Fruit fly (Drosophila melanogaster): ENCODE measurements around the gene Gr8a.

The Gr8a gene

dm6 chrX:9201866-9202681 lies 24.9 kb upstream of the Gr8a start (continued):
- TF ChIP-seq CG6791 (GFP tag; IDR thresholded peaks at IDR 0.05; ENCODE audit: partially characterized antibody) (no peak), CG33213 (GFP tag; optimal IDR thresholded peaks at IDR 0.05) (no peak), danr (GFP tag; IDR thresholded peaks at IDR 0.05) (peak; percentile 72), Meics (GFP tag; optimal IDR thresholded peaks at IDR 0.05) (peak; percentile 93), CG8765 (GFP tag; IDR thresholded peaks at IDR 0.05) (peak; percentile 56; the same call in 1 of the 2 replicates), Xrp1 (GFP tag; IDR thresholded peaks at IDR 0.05) (peak; percentile 63), CG15479 (GFP tag; optimal IDR thresholded peaks at IDR 0.05) (no peak), CG2712 (tag; optimal IDR thresholded peaks at IDR 0.05) (peak; percentile 49), salm (tag; optimal IDR thresholded peaks at IDR 0.05) (peak; percentile 10), tgo (GFP tag; IDR thresholded peaks at IDR 0.05) (peak; percentile 82; the same call in 2 of the 3 replicates), sima (GFP tag; optimal IDR thresholded peaks at IDR 0.05) (no peak), ftz-f1 (GFP tag; optimal IDR thresholded peaks at IDR 0.05) (no peak), CG9876 (GFP tag; optimal IDR thresholded peaks at IDR 0.05) (no peak), Atf-2 (GFP tag; optimal IDR thresholded peaks at IDR 0.05) (no peak), H15 (GFP tag; IDR thresholded peaks at IDR 0.05) (peak; percentile 70; the same call in 2 of the 3 replicates), run (tag; optimal IDR thresholded peaks at IDR 0.05) (no peak), CoRest (tag; optimal IDR thresholded peaks at IDR 0.05) (peak; percentile 76), CG6683 (GFP tag; optimal IDR thresholded peaks at IDR 0.05) (peak; percentile 68), D19A (tag; optimal IDR thresholded peaks at IDR 0.05) (peak; percentile 70), CG30431 (GFP tag; optimal IDR thresholded peaks at IDR 0.05) (peak; percentile 47), lmd (GFP tag; IDR thresholded peaks at IDR 0.05) (peak; percentile 80; the same call in 1 of the 2 replicates), Poxn (GFP tag; IDR thresholded peaks at IDR 0.05) (peak; percentile 65; the same call in 1 of the 2 replicates), zen (tag; optimal IDR thresholded peaks at IDR 0.05) (no peak), ara (GFP tag; IDR thresholded peaks at IDR 0.05) (no peak), Dek (tag; optimal IDR thresholded peaks at IDR 0.05) (peak; percentile 82), CG8388 (GFP tag; optimal IDR thresholded peaks at IDR 0.05) (peak; percentile 21), Blimp-1 (GFP tag; optimal IDR thresholded peaks at IDR 0.05) (peak; percentile 51), CG4404 (GFP tag; IDR thresholded peaks at IDR 0.05) (peak; percentile 66; the same call in 1 of the 2 replicates), CG12391 (tag; optimal IDR thresholded peaks at IDR 0.05) (peak; percentile 76), CG4360 (GFP tag; IDR thresholded peaks at IDR 0.05) (no peak; the same call in 1 of the 2 replicates), CG18619 (GFP tag; optimal IDR thresholded peaks at IDR 0.05) (peak; percentile 71), knrl (GFP tag; IDR thresholded peaks at IDR 0.05; ENCODE audit: partially characterized antibody) (no peak), Doc3 (GFP tag; IDR thresholded peaks at IDR 0.05; ENCODE audit: partially characterized antibody) (no peak), vnd (GFP tag; IDR thresholded peaks at IDR 0.05; ENCODE audit: partially characterized antibody) (no peak), fu2 (GFP tag; optimal IDR thresholded peaks at IDR 0.05) (peak; percentile 16), tio (GFP tag; optimal IDR thresholded peaks at IDR 0.05) (no peak), dimm (GFP tag; IDR thresholded peaks at IDR 0.05) (peak; percentile 56; the same call in 1 of the 2 replicates), so (GFP tag; IDR thresholded peaks at IDR 0.05) (0 out of 3 replicates have a peak, but pooled peaks have one; percentile 49), CG4424 (GFP tag; optimal IDR thresholded peaks at IDR 0.05) (peak; percentile 43), CG8924 (tag; optimal IDR thresholded peaks at IDR 0.05) (peak; percentile 84), CG6813 (GFP tag; optimal IDR thresholded peaks at IDR 0.05) (peak; percentile 68), CG15514 (GFP tag; optimal IDR thresholded peaks at IDR 0.05) (peak; percentile 87), CG10979 (tag; optimal IDR thresholded peaks at IDR 0.05) (peak; percentile 57), insv (GFP tag; optimal IDR thresholded peaks at IDR 0.05) (peak in 1 of 2 experiments; percentile 15), Asciz (GFP tag; optimal IDR thresholded peaks at IDR 0.05) (no peak), bab2 (GFP tag; optimal IDR thresholded peaks at IDR 0.05) (peak; percentile 11), CG34224 (GFP tag; IDR thresholded peaks at IDR 0.05; ENCODE audit: partially characterized antibody) (no peak), CG32532 (GFP tag; IDR thresholded peaks at IDR 0.05) (peak; percentile 94)

Data from whole organism, embryonic.